Worm (Caenorhabditis elegans): ENCODE results near the gene lgc-14.

ce11 chrX:12114024-12114423 is 2.7 kb downstream of the lgc-14 start, which contains the start of gene lgc-15:
- no peak for TF ChIP-seq mdt-29 (GFP tag; IDR thresholded peaks at IDR 0.05)
- TF ChIP-seq dmd-8 (GFP tag; IDR thresholded peaks at IDR 0.05), result no peak

All from whole organism, L4 larva.